Worm (Caenorhabditis elegans): ENCODE data around the gene mrps-22.

The mrps-22 gene

ce11 chrII:10547803-10548693, 34.4 kb upstream of the mrps-22 start:
- TF ChIP-seq tbp1 (GFP tag; optimal IDR thresholded peaks at IDR 0.05), result peak; percentile 21
- peak; percentile 40 for TF ChIP-seq tlf-1 (GFP tag; optimal IDR thresholded peaks at IDR 0.05)
- 0 out of 2 replicates have a peak, but pooled peaks have one; percentile 9 for TF ChIP-seq ceh-100 (GFP tag; IDR thresholded peaks at IDR 0.05)
- TF ChIP-seq Y53G8AR.9 (GFP tag; conservative IDR thresholded peaks at IDR 0.05), result 0 out of 2 replicates have a peak, but pooled peaks have one; percentile 7
- no peak for TF ChIP-seq ztf-22 (GFP tag; optimal IDR thresholded peaks at IDR 0.05)
- TF ChIP-seq gei-17 (GFP tag; optimal IDR thresholded peaks at IDR 0.05), result no peak
- TF ChIP-seq aptf-3 (GFP tag; IDR thresholded peaks at IDR 0.05), result no peak
- TF ChIP-seq cebp-1 (GFP tag; IDR thresholded peaks at IDR 0.05), result no peak
- TF ChIP-seq cebp-1 (tag; optimal IDR thresholded peaks at IDR 0.05), result peak; percentile 6
- TF ChIP-seq Y56A3A.18 (GFP tag; IDR thresholded peaks at IDR 0.05), result 0 out of 2 replicates have a peak, but pooled peaks have one; percentile 6
- TF ChIP-seq ets-4 (GFP tag; optimal IDR thresholded peaks at IDR 0.05), result peak; percentile 59
- TF ChIP-seq C06A6.2 (GFP tag; conservative IDR thresholded peaks at IDR 0.05), result no peak; the same call in 1 of the 2 replicates
- TF ChIP-seq zim-3 (tag; optimal IDR thresholded peaks at IDR 0.05), result peak; percentile 15
- no peak for TF ChIP-seq lir-1 (GFP tag; conservative IDR thresholded peaks at IDR 0.05)
- TF ChIP-seq mel-28 (tag; optimal IDR thresholded peaks at IDR 0.05; ENCODE audit: borderline replicate concordance), result no peak
- no peak for TF ChIP-seq somi-1 (GFP tag; optimal IDR thresholded peaks at IDR 0.05)
- TF ChIP-seq efl-1 (GFP tag; optimal IDR thresholded peaks at IDR 0.05), result no peak
- peak; percentile 94 for TF ChIP-seq ama-1 (optimal IDR thresholded peaks at IDR 0.05)
- peak in 1 of 2 experiments; percentile 9 for TF ChIP-seq ama-1 (GFP tag; optimal IDR thresholded peaks at IDR 0.05)
- TF ChIP-seq B0019.2 (GFP tag; conservative IDR thresholded peaks at IDR 0.05), result no peak
- TF ChIP-seq F39B2.1 (GFP tag; IDR thresholded peaks at IDR 0.05), result no peak
- TF ChIP-seq ztf-25 (GFP tag; IDR thresholded peaks at IDR 0.05), result 0 out of 2 replicates have a peak, but pooled peaks have one; percentile 49
- TF ChIP-seq lsy-27 (tag; optimal IDR thresholded peaks at IDR 0.05; ENCODE audit: borderline replicate concordance, insufficient read depth), result no peak
- TF ChIP-seq hmg-1.2 (GFP tag; IDR thresholded peaks at IDR 0.05), result peak; percentile 24; the same call in 1 of the 2 replicates
- TF ChIP-seq ZK185.1 (tag; optimal IDR thresholded peaks at IDR 0.05; ENCODE audit: poor library complexity, severe bottlenecking), result peak; percentile 31
- 0 out of 2 replicates have a peak, but pooled peaks have one; percentile 3 for TF ChIP-seq B0336.3 (GFP tag; IDR thresholded peaks at IDR 0.05)
- peak; percentile 11 for TF ChIP-seq snpc-3.4 (tag; optimal IDR thresholded peaks at IDR 0.05)
- TF ChIP-seq Y95B8A.8 (GFP tag; IDR thresholded peaks at IDR 0.05), result 0 out of 2 replicates have a peak, but pooled peaks have one; percentile 8
- TF ChIP-seq ztf-28 (GFP tag; IDR thresholded peaks at IDR 0.05), result 0 out of 2 replicates have a peak, but pooled peaks have one; percentile 23
- TF ChIP-seq sptf-2 (GFP tag; optimal IDR thresholded peaks at IDR 0.05), result no peak
- TF ChIP-seq dox-1 (GFP tag; IDR thresholded peaks at IDR 0.05), result peak; percentile 37; the same call in 1 of the 2 replicates
- TF ChIP-seq ceh-91 (GFP tag; IDR thresholded peaks at IDR 0.05), result no peak

- TF ChIP-seq D2030.7 (GFP tag; IDR thresholded peaks at IDR 0.05) (no peak), sea-2 (GFP tag; IDR thresholded peaks at IDR 0.05) (no peak; the same call in 1 of the 2 replicates), lsy-27 (tag; optimal IDR thresholded peaks at IDR 0.05; ENCODE audit: borderline replicate concordance, insufficient read depth) (no peak), nhr-27 (tag; optimal IDR thresholded peaks at IDR 0.05) (no peak), madf-8 (GFP tag; conservative IDR thresholded peaks at IDR 0.05) (no peak), mxl-1 (tag; optimal IDR thresholded peaks at IDR 0.05) (no peak), egl-44 (GFP tag; IDR thresholded peaks at IDR 0.05) (no peak), bed-2 (GFP tag; IDR thresholded peaks at IDR 0.05) (no peak), madf-6 (GFP tag; IDR thresholded peaks at IDR 0.05) (no peak), chd-7 (tag; optimal IDR thresholded peaks at IDR 0.05) (peak; percentile 67), lsl-1 (GFP tag; optimal IDR thresholded peaks at IDR 0.05) (no peak), ets-4 (GFP tag; optimal IDR thresholded peaks at IDR 0.05) (peak; percentile 24), nhr-90 (tag; optimal IDR thresholded peaks at IDR 0.05) (peak; percentile 9), ztf-6 (GFP tag; IDR thresholded peaks at IDR 0.05) (peak; percentile 69; the same call in 1 of the 2 replicates), nhr-120 (GFP tag; IDR thresholded peaks at IDR 0.05) (no peak), zim-3 (tag; optimal IDR thresholded peaks at IDR 0.05) (peak; percentile 53), sptf-2 (GFP tag; optimal IDR thresholded peaks at IDR 0.05) (no peak)
These were observed 33.4 kb upstream of the mrps-22 start for ce11 chrII:10548778-10549671.

All from whole organism, young adult.